Worm (Caenorhabditis elegans) whole organism, dauer: ENCODE results near the gene srtx-1.
"Not testable (repeated sequence)": the region's sequence is repeated elsewhere in the genome, so short reads cannot be mapped to it uniquely, and the experiment has no call there.

ENCODE experiments used
- unc-62 ChIP-seq: sonication (generic microtip); optimal IDR thresholded peaks from 2 replicates; lab custom pipeline; 2017; ENCODE audit warnings: missing biosample characterization, missing genetic modification reagents, missing genetic modification characterization

srtx-1 gene

DNA sequence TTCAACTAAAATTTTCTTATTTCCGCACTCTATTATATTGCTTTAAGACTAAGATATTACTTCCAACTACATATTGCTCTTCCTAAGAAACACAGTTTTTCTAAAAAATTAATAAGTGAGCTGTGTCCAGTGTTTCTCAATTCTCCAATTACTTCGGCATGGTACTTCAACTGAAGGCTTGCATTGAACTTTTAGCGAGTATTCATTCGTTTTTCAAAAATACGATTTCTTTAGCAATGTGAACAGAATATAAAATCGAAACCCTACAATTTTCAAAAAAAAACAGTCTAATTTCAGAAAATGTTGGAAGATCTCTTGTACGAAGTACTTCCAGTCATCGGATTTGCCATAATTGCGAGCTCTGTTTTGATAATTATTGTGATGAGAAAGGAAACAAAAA lies at the start of gene srtx-1:
Gene srtx-1 (plus strand): TSS at position 301 of the 400 bp plus-strand sequence.
- no peak for TF ChIP-seq unc-62

DNA sequence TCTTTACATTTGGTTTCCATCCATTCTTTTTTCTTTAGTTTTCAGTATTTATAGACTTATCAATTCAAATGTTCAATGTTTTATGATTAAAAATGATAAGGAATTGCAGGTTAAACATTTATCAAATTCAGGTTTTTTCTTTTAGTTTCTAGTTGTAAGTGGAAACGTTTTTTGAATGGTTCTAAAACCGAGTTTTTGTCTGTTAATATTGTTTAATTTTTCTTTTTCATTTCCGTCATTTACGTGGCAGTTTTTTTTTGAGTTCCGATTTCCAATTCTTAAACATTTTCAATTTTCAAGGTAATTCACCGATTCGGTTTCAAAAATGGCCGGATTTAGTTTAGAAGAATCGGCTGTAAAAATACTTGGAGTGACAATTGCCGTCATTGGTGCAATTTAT lies 46.2 kb upstream of the srtx-1 start, which contains the start of gene T12B3.3:
Gene T12B3.3 (plus strand): TSS at position 301 of the 400 bp plus-strand sequence.
- not testable (repeated sequence) for TF ChIP-seq unc-62

DNA sequence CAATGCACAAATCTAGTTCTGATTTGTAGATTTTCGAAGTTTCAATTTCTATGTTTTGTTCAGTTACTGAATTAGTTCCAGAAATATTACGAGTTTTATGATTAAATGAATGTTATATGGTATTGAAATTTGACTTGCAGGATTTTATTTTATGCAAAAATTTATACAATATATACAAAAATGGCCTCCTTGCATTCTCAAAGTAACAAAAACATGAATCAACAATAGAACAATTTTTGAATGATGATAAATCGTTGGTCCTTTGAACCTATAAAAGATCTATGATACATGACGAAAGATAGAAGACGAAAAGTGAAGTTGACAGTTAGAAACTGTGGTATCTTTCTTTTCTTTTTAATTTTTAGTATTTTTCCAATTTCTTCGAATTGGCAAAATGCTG lies 44.5 kb upstream of the srtx-1 start, which contains the start of gene T12B3.2:
Gene T12B3.2 (plus strand): TSS at position 301 of the 400 bp plus-strand sequence.
- TF ChIP-seq unc-62: no peak

DNA sequence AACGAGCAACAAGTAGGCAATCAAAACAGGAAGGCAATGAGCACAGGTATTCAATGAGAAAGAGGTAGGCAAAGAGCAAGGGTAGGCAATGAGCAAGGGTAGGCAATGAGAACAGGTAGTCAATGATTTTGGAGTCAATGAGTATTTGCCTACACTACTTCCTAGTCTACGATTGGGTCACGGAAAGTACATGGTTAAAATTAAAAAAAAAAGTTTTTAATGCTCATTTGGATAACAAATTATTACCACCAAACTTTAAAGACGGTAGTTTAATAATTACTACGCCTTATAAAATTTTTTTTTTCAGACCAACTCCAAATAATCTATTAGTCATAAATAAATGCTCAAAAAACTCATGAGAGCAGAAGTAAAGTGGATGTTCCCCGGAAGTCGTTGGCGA lies 39.3 kb upstream of the srtx-1 start, which contains the start of gene ptp-8:
Gene ptp-8 (plus strand): TSS at position 301 of the 400 bp plus-strand sequence.
- no peak for TF ChIP-seq unc-62

DNA sequence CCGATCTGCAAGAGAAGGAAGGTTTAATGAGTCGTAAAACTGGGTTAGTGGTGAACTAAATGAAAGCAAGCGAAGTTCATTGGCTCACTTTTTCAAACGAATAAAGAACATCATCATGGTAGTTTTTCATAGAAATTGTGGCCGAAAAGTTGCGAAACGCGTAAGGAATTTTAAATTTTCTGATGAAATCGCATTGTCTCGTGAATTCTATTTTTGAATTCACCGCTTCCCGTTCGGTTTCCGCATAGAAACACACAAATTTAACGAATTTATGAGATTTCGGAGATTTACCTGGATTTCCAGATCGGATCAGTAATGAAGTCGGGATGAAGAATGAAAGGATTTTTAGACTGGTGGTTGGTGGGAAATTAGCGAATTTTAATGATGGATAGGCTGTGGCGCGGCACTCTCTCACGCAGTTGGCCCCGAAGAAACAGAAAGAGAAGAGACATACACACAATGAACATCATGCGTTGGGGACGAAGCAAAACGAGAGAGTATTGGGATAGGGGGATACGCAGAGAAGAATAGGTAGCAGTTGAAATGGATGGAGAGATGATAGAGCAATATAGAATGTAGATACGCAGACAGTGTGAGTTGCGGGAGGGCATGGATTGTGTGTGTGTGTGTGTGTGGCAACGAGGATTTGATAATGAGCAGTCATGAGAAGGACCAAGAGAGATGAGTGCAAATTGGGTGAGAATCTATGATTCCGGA lies 34.0 kb upstream of the srtx-1 start:
- TF ChIP-seq unc-62: no peak

DNA sequence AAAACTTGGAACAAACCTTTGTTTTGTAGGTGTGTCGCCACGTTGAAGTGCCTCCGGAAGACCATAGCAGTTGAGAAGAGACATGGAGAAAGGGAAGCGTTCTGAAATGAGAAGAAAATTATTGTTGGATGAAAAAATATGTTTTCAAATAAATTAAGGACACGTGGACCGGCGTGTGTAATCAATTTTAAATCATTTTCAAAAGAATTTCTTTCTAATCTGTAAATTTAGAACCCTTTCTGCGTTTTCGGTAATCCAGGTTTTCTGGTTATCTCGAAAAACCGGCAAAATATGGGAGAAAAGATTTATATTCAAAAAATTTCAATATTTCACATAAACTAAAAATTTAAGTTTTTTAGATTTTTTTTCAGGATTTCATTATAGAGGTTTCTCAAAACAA lies 32.2 kb upstream of the srtx-1 start, which contains the start of gene mob-3:
Gene mob-3 (minus strand): TSS at position 101 of the 400 bp plus-strand sequence.
- TF ChIP-seq unc-62: no peak

DNA sequence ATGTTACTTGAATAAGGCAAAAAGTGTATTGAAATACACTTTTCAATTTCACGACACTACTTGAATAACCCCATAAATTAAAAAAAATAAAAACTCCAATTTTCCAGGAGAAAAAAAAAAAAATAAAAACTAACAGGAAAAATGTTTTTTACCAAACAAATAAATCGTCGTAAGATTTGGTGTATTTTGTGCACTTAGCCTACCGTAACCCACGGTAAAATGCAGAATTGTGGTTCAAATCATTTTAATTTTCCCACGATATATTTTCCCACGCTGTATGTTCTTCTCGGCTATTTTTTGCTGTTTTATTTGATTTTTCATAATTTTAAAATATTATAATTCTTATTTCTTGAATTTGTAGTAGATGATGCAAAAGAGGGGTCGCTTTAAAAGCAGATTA lies 31.3 kb upstream of the srtx-1 start:
- no peak for TF ChIP-seq unc-62

DNA sequence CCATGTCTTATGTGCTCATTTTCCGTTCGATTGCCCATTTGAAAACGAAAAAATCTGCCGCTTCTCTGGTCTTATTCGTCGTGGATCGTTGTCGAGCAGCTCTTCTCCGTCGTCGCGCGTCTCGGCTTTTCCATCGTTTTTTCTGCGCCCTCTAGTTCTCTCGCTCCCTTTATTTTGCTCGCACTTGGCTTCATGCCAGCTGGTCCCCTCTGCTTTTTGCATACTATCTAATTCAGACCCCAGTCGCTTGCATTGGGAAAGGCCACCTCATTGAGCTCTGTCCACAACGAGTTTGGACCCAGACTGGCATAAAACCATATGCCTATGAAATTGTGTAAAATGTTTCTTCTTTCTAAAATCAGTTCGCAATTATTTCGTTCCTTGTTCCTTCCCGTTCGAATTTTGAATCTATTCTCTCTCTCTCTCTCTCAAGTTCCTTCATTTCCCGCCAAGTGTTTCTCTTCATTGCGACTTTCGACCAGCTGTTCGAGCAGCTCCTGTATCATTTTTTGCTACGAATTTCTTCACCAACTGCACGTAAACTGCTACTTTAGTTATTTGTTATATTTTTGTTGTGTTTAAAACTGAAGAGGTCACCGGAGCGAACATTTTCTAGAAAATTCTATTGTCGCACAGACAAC lies 30.8 kb upstream of the srtx-1 start:
- TF ChIP-seq unc-62: no peak

DNA sequence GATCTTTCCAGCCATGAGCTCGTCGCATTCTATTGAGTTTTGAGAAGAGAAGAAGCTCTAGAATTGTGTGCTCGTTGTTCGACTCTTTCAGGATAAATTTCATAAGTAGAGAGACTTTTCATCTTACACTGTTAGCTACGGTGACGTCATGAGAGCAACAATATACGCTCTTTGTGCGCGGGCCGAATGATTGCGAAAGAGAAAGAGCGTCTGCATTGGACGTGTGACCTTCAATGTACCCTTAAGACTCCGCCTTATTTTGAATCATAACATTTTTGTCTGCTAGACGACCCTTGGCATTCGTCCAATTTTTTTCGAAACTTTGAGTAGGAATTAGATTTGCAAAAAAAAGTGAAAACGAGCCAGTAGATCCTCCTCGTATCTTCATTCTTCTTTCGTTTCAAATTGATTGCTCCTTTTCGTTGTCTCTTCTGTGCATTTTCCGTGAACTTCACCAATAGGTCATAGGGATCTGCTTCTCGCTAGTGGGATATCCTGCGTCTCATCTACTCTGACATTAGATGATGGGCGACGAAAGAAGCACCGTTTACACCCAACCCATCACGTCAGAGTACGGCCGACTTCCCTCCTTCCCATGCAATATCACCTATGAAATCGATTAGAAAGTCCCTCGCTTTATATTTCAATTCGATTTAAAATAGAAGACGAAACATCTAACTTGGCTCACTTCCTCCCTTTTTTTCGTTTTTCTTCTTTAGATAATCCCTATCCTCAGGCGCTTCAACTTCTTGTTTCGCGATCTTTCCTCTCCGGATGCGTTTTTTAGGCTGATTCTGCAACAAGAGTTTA lies 29.3 kb upstream of the srtx-1 start:
- TF ChIP-seq unc-62: no peak

DNA sequence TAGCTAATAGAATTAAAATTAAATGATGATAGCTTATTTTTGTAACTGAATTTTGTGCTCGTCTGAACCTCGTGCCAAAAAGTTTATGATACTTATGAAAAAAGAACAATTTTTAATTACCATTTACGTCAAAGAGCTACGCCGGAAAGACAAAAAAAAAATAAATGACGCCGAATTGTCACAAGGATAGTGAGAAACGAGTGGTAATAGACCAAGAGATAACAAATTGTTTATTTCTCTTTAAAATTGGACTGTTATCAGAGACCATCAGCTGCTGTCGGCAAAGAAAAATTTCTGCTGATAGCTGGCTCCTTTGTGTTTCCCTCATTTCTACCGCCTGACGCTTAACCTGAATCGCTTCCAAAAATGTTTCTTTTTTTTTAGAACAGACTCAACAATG lies 27.3 kb upstream of the srtx-1 start, which contains the start of gene pitr-1:
Gene pitr-1 (plus strand): TSS at position 386 of the 400 bp plus-strand sequence.
- no peak for TF ChIP-seq unc-62

DNA sequence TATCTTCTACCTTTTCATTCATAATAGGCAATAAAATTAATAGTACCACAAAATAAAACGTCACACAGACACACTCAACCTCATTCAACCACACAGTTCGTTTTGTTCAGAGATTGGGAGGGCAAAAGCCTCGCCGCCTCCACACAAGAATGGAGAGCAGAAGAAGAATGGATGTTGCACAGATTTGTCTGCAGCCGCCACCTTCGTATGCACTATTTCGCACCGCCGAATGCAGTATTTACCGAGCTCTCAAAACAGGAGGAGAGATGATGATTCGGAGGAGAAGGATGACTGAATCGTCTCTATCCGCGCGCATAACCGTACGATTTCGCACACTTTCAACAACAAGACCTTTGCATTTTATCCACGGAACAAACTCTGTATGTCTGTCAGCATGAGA lies 23.5 kb upstream of the srtx-1 start:
- TF ChIP-seq unc-62: no peak

DNA sequence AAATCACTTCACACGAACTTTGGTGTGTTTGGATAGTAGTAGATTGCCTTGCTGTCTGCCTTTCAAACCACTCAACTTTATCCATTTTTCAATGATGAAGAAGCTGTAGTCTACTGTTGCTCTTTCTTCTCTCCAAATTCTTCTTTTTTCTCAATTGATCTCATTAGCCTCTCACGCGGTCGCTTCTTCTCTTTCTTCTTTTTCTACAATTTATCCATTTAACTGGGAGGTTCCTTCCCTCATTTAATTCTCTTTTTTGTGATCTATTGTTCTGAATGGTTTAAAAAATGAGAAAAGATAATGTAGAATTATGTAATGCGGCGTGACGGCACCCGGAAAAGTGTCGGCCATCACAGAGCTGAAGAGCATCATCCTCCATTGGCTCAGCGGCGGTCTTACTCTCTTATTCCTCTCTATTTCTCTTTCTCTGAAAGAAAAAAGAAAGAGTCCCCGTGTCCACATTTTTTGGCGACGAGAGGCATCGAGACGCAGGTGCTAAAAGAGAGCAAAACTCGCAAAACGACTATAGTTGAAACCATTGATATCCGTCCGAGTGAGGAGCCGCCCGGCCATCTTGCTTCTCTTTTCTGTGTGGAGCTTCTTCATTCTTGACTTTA lies 20.4 kb upstream of the srtx-1 start:
- no peak for TF ChIP-seq unc-62

DNA sequence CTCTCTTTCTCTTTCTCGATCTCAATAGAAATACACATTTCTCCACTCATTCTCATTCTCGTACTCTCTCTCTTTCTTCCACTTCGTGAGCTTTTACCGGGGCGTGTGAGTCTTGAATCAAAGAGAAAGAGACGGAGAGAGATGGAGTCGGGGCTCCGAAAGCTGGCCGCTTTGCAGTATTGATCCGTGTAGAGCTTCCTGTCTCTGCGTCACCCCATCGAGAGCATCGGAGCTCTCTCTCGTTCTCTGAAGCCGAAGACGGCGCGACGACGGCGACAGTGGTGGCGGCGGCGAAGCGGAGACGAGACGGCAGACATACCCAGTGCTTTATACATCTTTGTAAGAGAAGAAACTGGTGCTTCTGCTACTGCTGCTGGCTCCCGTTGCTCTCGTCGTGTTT lies 18.9 kb upstream of the srtx-1 start:
- peak; percentile 26 for TF ChIP-seq unc-62

DNA sequence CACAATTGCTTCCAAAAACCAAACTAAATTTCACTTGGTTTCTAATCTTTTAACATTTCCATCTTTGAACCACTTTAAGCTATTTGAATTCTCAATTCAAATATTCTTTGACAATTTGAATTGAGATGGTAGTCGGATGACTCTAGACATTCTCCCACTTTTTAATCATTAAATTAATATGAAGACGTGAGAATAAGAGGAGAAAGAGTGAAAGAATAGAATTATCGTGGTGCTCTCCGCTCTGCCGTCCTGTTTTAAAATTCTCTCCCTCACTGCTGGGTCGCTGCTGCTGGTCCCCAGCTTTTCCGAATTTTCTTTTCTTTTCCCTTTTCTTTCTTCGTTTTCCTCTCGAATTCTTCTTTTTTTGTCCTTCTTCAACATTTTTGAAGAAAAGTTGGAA lies 17.6 kb upstream of the srtx-1 start:
- TF ChIP-seq unc-62: no peak

DNA sequence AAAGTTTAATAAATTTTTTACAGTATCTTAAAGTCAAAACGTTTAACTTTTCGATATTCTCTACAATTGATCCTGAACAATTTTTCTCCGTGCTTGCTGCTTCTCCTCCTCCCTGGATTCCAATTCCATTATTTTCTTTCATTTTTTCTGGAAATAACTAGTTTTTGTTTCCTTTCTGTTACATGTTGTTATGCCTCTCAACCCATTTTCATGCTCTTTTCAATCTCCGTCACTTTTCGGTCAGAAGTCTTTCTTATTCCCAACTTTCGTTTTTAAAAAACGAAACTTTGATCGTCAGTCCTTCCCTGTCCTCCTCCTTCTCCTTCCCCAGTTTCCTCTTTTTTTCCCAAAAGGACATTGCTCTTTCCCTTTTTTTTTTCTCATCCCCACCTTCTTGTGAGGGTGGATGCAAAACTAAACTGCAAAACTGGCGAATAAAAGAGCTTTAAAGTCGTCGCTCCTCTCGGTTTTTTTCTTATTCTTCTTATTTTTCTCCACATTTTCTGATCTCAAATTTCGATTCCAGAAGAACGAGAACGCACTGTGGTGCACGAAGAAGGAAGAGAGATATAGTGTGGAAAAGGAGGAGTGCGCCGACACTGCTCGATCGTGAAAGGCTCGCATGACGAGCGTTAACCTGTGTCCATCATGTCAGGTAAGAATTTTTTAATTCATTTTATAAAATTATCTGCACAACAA lies 15.9 kb upstream of the srtx-1 start, which contains the start of the genes C48A7.16 and egl-19:
Gene C48A7.16 (plus strand): TSS at position 544 of the 699 bp plus-strand sequence.
Gene egl-19 (plus strand): TSS at position 649 of the 699 bp plus-strand sequence.
- TF ChIP-seq unc-62: no peak

DNA sequence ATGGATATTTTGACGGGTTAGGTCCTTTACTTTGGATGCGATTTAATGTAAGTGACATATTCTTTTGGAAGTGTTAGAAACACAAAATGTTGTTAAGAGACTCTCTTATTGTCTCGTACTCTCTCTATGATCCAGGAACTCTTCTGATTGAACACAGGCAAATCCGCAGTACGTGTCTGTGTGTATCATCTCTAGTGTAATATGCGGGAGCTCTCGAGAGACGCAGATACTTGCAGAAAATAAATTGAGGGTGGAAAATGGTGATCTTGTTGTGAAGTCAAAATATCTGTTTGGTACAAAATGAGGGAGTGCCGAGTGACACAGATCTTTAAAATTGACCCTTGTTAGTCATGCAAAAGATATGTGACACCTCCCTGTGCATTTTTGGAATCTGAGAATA lies 14.3 kb upstream of the srtx-1 start:
- TF ChIP-seq unc-62: no peak
